Fruit fly (Drosophila melanogaster): ENCODE results near the gene Mulk.

The Mulk gene

DNA sequence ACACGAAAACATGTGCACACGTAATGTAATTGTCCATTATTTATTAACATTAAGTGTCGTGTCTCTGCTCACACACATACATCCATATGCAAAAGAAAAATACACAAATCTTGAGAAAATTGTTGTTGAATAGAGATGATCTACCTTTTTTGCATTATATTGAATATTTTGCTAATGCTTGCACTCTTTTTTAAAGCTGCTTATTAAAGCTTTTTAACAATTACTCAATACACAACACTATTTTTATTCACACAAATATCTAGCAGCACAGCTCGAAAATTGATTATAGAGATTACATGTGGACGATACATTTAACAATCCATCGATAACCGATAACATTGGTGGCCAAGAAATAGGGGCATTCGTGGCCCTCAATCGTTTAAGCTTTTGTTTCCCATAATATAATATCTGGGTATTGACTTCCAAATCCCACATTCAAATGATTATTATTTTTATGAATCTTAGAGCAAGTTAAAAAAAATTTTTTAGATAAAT is 22.3 kb downstream of the Mulk start, which contains the start of gene Ufd4 (continued):
- no peak; the same call in 1 of the 2 replicates for TF ChIP-seq unc-4 (GFP tag; IDR thresholded peaks at IDR 0.05; ENCODE audit: partially characterized antibody)
- peak; percentile 46 for TF ChIP-seq CG1233 (GFP tag; optimal IDR thresholded peaks at IDR 0.05)
- TF ChIP-seq Atf6 (GFP tag; IDR thresholded peaks at IDR 0.05): peak; percentile 78
- TF ChIP-seq CG3163 (GFP tag; optimal IDR thresholded peaks at IDR 0.05): peak; percentile 34
- peak; percentile 16 to 49 for TF ChIP-seq chif (GFP tag; optimal IDR thresholded peaks at IDR 0.05)
- peak; percentile 64 for TF ChIP-seq Bteb2 (GFP tag; optimal IDR thresholded peaks at IDR 0.05)
- TF ChIP-seq CG10267 (tag; optimal IDR thresholded peaks at IDR 0.05): peak; percentile 74
- TF ChIP-seq gcm2 (GFP tag; optimal IDR thresholded peaks at IDR 0.05): peak; percentile 56
- TF ChIP-seq gem (tag; optimal IDR thresholded peaks at IDR 0.05): no peak
- peak; percentile 58 for TF ChIP-seq CG17328 (GFP tag; IDR thresholded peaks at IDR 0.05)
- peak; percentile 9 for TF ChIP-seq CrebB (tag; optimal IDR thresholded peaks at IDR 0.05)
- TF ChIP-seq CG16863 (GFP tag; optimal IDR thresholded peaks at IDR 0.05): peak; percentile 63
- TF ChIP-seq repo (GFP tag; optimal IDR thresholded peaks at IDR 0.05): peak; percentile 25
- TF ChIP-seq NK7.1 (GFP tag; optimal IDR thresholded peaks at IDR 0.05): peak; percentile 16
- TF ChIP-seq Hmr (GFP tag; optimal IDR thresholded peaks at IDR 0.05): no peak
- TF ChIP-seq CHES-1-like (GFP tag; optimal IDR thresholded peaks at IDR 0.05): peak; percentile 42
- peak; percentile 49 for TF ChIP-seq CG3995 (GFP tag; optimal IDR thresholded peaks at IDR 0.05)
- no peak for TF ChIP-seq cas (GFP tag; IDR thresholded peaks at IDR 0.05)
- peak; percentile 46 for TF ChIP-seq vfl (GFP tag; optimal IDR thresholded peaks at IDR 0.05)
- peak; percentile 45 to 80 for TF ChIP-seq Pdp1 (GFP tag; optimal IDR thresholded peaks at IDR 0.05)
- peak; percentile 29 for TF ChIP-seq Six4 (GFP tag; optimal IDR thresholded peaks at IDR 0.05)
- peak; percentile 76 for TF ChIP-seq Xbp1 (GFP tag; optimal IDR thresholded peaks at IDR 0.05)
- TF ChIP-seq Dad (GFP tag; optimal IDR thresholded peaks at IDR 0.05): peak; percentile 54
- TF ChIP-seq odd (GFP tag; optimal IDR thresholded peaks at IDR 0.05): no peak
- TF ChIP-seq Lim3 (GFP tag; IDR thresholded peaks at IDR 0.05): no peak
- TF ChIP-seq CG34224 (GFP tag; IDR thresholded peaks at IDR 0.05; ENCODE audit: partially characterized antibody): peak; percentile 17; the same call in 1 of the 3 replicates
- TF ChIP-seq lmd (GFP tag; IDR thresholded peaks at IDR 0.05): no peak
- peak; percentile 55 for TF ChIP-seq Scr (GFP tag; IDR thresholded peaks at IDR 0.05; ENCODE audit: partially characterized antibody)
- peak; percentile 95 for TF ChIP-seq Med (GFP tag)
- TF ChIP-seq sob (GFP tag; IDR thresholded peaks at IDR 0.05): peak; percentile 36; the same call in 1 of the 2 replicates
- TF ChIP-seq CG4360 (GFP tag; IDR thresholded peaks at IDR 0.05): peak; percentile 52; the same call in 1 of the 2 replicates
- TF ChIP-seq CG7987 (GFP tag; optimal IDR thresholded peaks at IDR 0.05): peak; percentile 43
- TF ChIP-seq Chrac-16 (GFP tag; optimal IDR thresholded peaks at IDR 0.05): peak; percentile 55
- TF ChIP-seq vvl (GFP tag; IDR thresholded peaks at IDR 0.05): peak; percentile 88; the same call in 1 of the 2 replicates
- TF ChIP-seq Dp (GFP tag; optimal IDR thresholded peaks at IDR 0.05): peak; percentile 16
- peak; percentile 40 for TF ChIP-seq her (GFP tag; optimal IDR thresholded peaks at IDR 0.05)
- peak; percentile 81 for TF ChIP-seq Dref (GFP tag; IDR thresholded peaks at IDR 0.05)
- no peak for TF ChIP-seq CG5180 (GFP tag; optimal IDR thresholded peaks at IDR 0.05)
- TF ChIP-seq Myb (GFP tag; optimal IDR thresholded peaks at IDR 0.05): peak; percentile 21
- TF ChIP-seq CG4820 (GFP tag; optimal IDR thresholded peaks at IDR 0.05): peak; percentile 59
- TF ChIP-seq eve (GFP tag; optimal IDR thresholded peaks at IDR 0.05): no peak
- TF ChIP-seq Trl (optimal IDR thresholded peaks at IDR 0.05): no peak
- peak; percentile 69 for TF ChIP-seq Trl (GFP tag; optimal IDR thresholded peaks at IDR 0.05)
- TF ChIP-seq Oaz (GFP tag; IDR thresholded peaks at IDR 0.05): no peak
- TF ChIP-seq CG4282 (GFP tag; optimal IDR thresholded peaks at IDR 0.05): no peak
- peak; percentile 0 for TF ChIP-seq CG16815 (GFP tag; optimal IDR thresholded peaks at IDR 0.05)
- peak; percentile 63; the same call in 2 of the 3 replicates for TF ChIP-seq CG11695 (GFP tag; IDR thresholded peaks at IDR 0.05)
- no peak for TF ChIP-seq CG9727 (GFP tag; optimal IDR thresholded peaks at IDR 0.05)
- peak; percentile 98 for TF ChIP-seq wek (GFP tag; optimal IDR thresholded peaks at IDR 0.05)
- no peak for TF ChIP-seq nerfin-2 (GFP tag; IDR thresholded peaks at IDR 0.05; ENCODE audit: partially characterized antibody)
- peak; percentile 7 for TF ChIP-seq CG12942 (GFP tag; optimal IDR thresholded peaks at IDR 0.05)

All from whole organism, embryonic.